Fruit fly (Drosophila melanogaster) whole organism, larva: ENCODE results near the gene ttm50.

Source experiments
- noc ChIP-seq: fragments of 200-800 bp; sonication (Bioruptor generic); optimal IDR thresholded peaks from 3 replicates; lab custom pipeline; 2019; ENCODE audit warnings: missing biosample characterization, mild to moderate bottlenecking, missing genetic modification characterization, moderate library complexity

The ttm50 gene

DNA sequence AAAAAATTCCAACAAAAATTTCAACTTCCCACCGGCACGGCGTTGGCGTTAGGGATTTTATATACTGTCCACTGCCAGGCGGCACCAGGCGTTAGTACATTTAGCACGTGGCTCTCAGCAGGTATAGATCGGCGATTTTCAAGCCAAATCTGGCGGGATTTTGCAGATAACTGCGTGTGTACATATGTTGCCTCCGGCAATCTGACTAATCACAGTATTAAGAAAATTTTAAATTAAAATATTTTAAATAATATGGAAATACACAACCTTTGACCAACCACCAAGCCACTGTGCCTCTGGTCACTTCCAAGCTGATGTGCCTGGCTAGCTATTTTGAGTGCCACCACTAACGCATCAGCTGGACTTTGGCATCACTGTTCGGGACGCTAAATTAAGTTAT lies at the start of gene ttm50, which contains the start of gene CG2712:
TSS of gene ttm50 (minus strand) at position 64 of the 400 bp plus-strand sequence.
TSS of gene CG2712 (plus strand) at position 343 of the 400 bp plus-strand sequence.
- TF ChIP-seq noc, result peak; percentile 58

- no peak for TF ChIP-seq noc
These were observed 33.5 kb upstream of the ttm50 start for dm6 chrX:2765440-2765839.

DNA sequence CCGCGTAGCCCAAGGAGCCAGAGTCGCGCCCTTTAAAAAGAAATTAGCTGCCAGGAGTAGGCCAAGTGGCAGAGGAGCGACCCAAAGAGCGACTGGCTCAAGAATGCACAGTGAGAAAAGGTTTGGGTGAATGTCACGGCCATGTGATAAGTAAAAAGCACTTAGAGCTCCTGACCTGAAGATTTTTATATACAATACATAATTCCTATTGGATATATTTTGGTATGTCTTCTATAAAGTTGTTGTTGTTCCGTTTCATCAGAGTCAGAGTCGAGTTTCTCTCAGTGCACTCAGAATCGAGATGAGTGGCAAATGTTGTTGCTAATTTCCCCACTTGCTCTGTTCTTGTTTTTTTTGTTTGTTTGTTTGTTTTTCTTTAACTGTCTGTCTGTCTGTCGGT lies 29.2 kb upstream of the ttm50 start:
- no peak for TF ChIP-seq noc

dm6 chrX:2757400-2757799 lies 25.4 kb upstream of the ttm50 start:
- TF ChIP-seq noc, result no peak

DNA sequence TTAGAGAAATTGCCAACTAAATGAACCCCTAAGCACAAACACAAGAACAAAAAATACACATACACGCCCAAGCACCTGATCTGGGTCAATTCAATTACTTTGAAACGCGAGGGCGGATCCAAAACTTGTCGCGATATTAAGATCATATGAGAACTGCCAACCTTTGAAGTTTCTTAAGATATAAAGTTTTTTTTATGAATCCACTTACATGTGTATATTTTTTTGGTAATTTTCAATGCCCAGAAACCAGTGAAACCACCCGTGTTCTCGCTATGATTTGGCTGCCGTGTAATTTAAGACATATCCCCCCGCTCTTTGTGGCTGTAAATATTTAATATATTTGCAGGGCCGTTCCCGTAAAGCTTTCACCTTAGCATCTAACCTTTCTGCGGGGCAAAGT lies 17.7 kb upstream of the ttm50 start:
- TF ChIP-seq noc, result no peak

DNA sequence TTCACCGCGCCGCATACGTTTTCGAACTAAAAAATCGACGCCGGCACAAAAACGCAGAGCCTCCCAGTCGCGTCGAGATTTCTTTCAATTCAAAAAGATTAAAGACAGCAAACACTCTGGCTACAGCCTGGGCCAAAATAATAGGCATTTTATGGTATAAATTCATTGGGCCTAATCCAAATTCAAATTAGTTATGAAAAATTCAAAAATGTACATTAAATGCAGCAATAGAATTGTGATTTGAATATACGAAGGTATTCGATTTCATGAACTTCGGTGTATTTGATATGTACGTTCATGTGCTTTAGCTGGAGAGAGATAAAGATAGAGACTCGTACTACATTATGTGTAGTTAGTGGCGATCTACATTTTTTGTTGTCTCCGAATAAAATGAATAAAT lies 12.1 kb upstream of the ttm50 start, which contains the start of gene Syx4:
TSS of gene Syx4 (minus strand) at position 35 of the 400 bp plus-strand sequence.
- TF ChIP-seq noc, result peak; percentile 93

DNA sequence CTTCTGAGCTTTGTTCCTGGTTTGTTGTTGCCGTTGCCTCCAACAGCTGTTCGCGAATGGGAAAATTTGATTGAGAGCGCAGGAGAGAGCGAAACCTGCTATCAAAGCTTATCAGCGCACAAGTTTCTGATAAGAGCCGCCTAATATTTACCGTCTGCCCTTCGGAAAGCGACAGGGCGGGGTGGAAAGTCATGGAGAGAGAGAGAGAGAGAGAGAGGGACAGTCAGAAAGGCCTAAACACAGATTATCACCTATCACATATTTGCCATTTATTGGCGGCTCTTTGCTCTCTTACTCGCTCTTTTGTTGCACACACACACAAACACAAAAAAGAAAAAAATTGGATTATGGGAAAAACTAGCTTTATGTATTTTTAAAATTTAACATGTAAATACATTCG lies 11.6 kb upstream of the ttm50 start:
- no peak for TF ChIP-seq noc

DNA sequence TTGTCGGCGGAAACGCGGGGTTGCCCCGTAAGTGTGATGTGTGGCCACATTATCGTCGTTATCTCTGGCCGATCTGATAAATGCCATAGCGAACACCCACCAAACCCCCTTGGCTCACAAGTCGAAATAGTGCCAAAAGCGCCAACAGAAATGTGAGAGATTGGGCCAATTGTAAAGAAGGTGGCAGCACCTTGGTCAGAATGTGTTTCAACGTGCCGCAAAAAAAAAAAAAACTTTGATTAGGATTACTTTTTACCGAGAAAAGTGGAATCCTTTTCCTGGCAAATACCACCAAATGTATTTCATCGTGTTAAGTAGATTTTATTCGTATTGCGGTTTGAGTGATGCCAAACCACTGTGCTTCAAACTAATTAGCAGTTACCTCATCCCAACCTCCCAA lies 11.0 kb upstream of the ttm50 start:
- TF ChIP-seq noc, result peak; percentile 89

dm6 chrX:2742067-2742466 lies 10.1 kb upstream of the ttm50 start:
- no peak for TF ChIP-seq noc

- no peak for TF ChIP-seq noc
These were observed 8.1 kb upstream of the ttm50 start, which contains the start of gene kirre for dm6 chrX:2740084-2740483. Gene kirre, plus strand, starts transcription at chrX:2740384.

dm6 chrX:2738663-2739062 lies 6.7 kb upstream of the ttm50 start, which contains the start of gene crm:
Gene crm, minus strand, starts transcription at chrX:2738773.
- no peak for TF ChIP-seq noc

DNA sequence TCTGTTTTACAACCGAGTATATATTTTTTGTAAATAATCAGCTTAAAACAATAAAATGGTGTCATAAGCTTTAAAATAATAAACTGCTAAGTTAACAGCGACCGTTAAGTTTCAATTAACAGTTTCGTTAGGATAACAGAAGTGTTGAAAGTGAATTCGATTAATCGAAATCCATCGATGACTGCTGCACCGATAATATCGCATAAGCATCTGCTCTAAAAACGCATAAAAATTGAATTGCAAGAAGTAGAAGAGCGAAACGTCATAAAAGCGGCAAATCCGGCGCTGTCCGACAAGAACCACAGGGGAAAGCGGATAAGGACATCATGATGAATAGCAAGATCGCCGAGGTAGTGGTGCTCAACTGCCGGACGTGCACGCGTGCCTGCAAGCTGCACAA lies 4.5 kb downstream of the ttm50 start, which contains the start of gene dwg:
TSS of gene dwg (plus strand) at position 193 of the 400 bp plus-strand sequence.
- no peak for TF ChIP-seq noc

dm6 chrX:2726420-2726819 lies 5.6 kb downstream of the ttm50 start, which contains the start of gene vilya:
Gene vilya, plus strand, starts transcription at chrX:2726678.
- TF ChIP-seq noc, result no peak

DNA sequence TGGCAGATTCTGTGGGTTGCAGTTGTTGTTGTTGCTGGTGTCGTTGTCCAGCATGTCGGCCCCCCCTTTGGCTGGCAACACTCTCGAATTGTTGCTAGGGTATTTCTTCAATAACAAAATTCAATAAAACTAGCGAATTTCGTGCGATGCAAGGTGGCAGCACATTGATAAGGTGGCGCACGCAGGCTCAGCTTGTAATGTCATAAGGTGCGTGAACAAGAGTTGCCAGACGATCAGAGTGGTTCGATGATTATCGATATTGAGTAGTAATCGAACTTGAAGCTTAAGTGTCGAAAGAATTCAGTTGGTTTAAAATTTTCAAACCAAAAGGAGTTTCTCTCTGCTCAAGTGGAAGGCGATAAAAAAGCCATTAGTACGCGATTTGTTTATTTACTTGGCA lies 11.9 kb downstream of the ttm50 start, which contains the start of gene CG2701:
TSS of gene CG2701 (minus strand) at position 206 of the 400 bp plus-strand sequence.
- TF ChIP-seq noc, result no peak

DNA sequence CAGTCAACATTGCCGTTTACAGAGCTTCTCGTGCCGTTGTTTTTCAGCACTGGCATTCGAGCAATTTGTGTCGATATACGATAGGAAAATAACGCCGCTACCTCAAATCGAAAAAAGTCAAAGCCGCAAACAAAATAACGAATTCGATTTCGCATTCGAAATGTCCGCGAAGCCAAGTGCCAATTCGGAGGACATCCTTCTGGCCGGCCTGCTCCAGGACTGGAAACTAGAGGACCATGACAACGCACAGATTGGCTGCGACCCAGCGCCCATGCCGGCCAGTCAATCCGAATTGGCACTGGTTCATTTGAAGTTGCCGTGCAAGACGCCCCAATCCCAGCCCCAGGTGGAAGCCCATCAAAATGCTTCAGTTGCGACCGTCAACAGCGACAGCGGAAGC lies 17.3 kb downstream of the ttm50 start:
- no peak for TF ChIP-seq noc

- TF ChIP-seq noc, result no peak
These were observed 18.2 kb downstream of the ttm50 start, which contains the start of the genes CG2685 and CG2694 for dm6 chrX:2713776-2714175. Gene CG2685, minus strand, starts transcription at chrX:2713960. Gene CG2694, plus strand, starts transcription at chrX:2714079.

DNA sequence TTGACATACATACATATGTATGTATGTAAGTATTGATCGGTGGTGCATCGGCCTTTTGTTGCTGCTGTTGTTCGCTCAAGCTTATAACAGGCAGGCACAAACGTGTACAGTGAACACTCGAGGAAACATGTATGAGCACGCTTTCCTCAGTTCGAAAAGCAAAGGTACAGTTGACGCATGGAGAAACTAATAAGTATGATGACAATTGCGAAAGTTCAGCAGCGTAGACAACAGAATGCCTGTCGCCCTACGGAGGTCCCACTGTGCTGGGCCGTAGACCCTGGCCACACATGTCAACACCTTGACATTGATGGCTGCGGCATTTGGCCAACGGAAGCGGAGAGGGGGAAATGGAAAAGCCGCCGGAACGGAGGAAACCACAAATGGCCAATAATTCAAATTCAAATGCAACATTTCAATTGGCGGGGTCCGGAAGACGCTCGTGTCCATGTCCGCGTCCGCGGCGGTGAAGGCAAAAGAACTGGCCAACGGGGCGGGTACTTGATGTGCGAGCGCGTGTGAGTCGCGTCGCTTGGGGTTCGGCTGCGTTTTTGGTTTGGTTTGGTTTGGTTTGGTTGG lies 23.7 kb downstream of the ttm50 start, which contains the start of gene CG2681:
TSS of gene CG2681 (plus strand) at position 529 of the 579 bp plus-strand sequence.
- no peak for TF ChIP-seq noc

DNA sequence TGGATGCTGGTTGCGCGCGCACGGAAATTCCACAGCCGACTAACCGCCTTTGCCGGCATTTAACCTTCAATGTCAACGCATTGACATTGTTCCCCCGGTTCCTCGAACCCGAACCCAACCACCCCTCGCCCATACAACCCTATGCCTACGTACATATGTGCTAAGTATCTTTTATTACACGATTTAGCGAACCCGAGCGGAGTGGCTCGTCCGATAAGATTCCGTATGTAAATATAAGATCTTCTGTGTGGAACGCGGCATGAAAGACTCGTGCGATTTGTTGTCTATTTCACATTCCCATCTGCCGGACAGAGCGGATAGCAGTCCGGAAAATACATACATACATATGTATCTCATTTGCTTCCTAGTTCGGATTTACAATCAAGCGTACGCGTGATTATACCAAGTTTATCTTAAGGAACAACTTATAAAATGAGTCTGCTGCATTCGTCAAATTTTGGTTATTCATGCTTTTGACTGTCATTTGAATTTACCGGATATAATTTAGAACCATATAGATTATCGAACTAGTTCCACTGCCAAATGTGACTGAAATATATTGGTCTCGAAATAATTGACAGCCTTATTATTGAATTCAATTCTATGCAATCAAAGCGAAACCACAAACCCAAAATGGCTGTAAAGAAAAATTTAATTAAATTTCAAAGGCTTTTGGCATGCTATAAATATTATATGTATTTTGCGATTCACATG lies 24.5 kb downstream of the ttm50 start, which contains the start of gene CG2680:
TSS of gene CG2680 (minus strand) at position 51 of the 714 bp plus-strand sequence.
- no peak for TF ChIP-seq noc
